Fruit fly (Drosophila melanogaster) Kc167 (cell line): ENCODE data around the gene SNRPG.

ENCODE experiments used
- Myc ChIP-seq: fragments of >200 bp; optimal IDR thresholded peaks from 2 replicates; lab custom pipeline; 2017; ENCODE audit warnings: missing external identifiers
- Sin3A ChIP-seq: fragments of >200 bp; optimal IDR thresholded peaks from 2 replicates; lab custom pipeline; 2018; ENCODE audit warnings: missing external identifiers
- h ChIP-seq: fragments of >200 bp; optimal IDR thresholded peaks from 3 replicates; lab custom pipeline; 2018; ENCODE audit warnings: missing external identifiers
- insv ChIP-seq: fragments of >200 bp; optimal IDR thresholded peaks from 3 replicates; lab custom pipeline; 2018; ENCODE audit warnings: missing external identifiers
- psq ChIP-seq: fragments of >200 bp; optimal IDR thresholded peaks from 2 replicates; lab custom pipeline; 2017; ENCODE audit warnings: missing external identifiers
- ttk ChIP-seq: sonication (Bioruptor generic); optimal IDR thresholded peaks from 2 replicates; lab custom pipeline; 2017; ENCODE audit warnings: missing external identifiers

The SNRPG gene

DNA sequence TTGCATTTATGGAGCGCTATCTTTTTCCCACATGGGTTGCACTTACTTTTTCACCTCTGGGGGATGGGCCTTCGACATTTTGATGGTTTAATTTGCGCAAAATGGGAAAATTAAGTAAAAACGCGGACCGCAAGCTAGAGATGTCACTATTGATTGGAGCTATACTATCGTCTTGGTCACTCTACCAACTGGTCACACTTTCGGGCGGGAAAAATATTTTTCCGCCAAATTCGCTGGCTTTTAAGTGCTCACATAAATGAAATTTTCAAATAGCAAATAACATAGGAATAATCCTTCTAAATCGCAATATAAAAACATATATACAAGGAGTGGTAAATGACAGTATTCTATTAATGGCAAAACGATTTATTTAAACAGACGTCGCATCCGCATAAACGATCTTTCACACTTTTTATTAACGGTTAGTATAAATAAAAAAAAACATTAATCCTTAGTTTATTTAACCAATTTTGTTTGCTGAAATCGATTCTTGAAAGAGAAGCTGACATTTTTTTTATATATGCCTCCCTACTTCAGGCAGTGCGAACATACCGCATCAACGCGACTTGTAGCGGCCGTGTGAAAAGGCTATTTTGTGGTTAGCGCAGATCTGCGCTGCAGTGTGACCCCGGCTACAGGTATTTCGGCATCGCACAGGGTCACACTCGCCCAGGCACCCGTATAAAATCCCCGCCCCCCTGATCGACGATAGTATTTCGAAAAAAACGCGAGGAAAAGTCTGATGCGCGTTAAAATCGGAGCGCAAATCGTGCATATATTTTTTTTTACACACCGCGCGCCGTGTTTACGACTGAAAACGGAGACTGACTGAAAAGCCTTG, at the start of gene SNRPG, which contains the start of gene mthl1:
TSS of gene SNRPG (minus strand) at position 160 of the 841 bp plus-strand sequence.
TSS of gene mthl1 (plus strand) at position 709 of the 841 bp plus-strand sequence.
- TF ChIP-seq psq (lab: Kevin White, UChicago) (no peak), h (lab: Kevin White, UChicago) (no peak), Myc (no peak), Sin3A (no peak), insv (no peak), ttk (lab: Kevin White, UChicago) (no peak)

dm6 chrX:16689966-16690365, 49.7 kb upstream of the SNRPG start:
- TF ChIP-seq Sin3A (no peak), insv (no peak), ttk (lab: Kevin White, UChicago) (no peak), psq (lab: Kevin White, UChicago) (no peak), h (lab: Kevin White, UChicago) (no peak), Myc (no peak)

dm6 chrX:16689339-16689738, 49.1 kb upstream of the SNRPG start:
- TF ChIP-seq h (lab: Kevin White, UChicago), result no peak
- no peak for TF ChIP-seq psq (lab: Kevin White, UChicago)
- TF ChIP-seq Myc, result no peak
- no peak for TF ChIP-seq Sin3A
- TF ChIP-seq ttk (lab: Kevin White, UChicago), result no peak
- no peak for TF ChIP-seq insv

DNA sequence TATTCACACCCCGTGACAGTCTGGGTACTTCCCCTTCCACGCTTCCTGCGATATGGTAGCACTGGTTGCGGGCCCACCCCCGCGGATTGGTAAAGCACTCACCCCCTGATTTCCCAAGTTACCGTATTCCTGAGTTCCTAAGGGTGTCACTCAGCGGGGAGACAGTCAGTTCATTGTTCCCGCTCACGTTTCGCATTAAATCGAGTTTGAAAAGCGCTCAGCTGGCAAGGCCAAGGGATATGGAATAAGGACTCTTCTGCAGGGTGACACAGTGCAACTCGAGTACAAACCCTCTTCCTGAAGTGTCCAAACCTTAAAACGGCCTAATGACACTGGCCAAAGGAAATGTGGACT, 47.9 kb upstream of the SNRPG start:
- TF ChIP-seq Sin3A (no peak), ttk (lab: Kevin White, UChicago) (no peak), psq (lab: Kevin White, UChicago) (no peak), h (lab: Kevin White, UChicago) (no peak), insv (no peak), Myc (no peak)

- no peak for TF ChIP-seq insv
- no peak for TF ChIP-seq Sin3A
- no peak for TF ChIP-seq psq (lab: Kevin White, UChicago)
- no peak for TF ChIP-seq ttk (lab: Kevin White, UChicago)
- TF ChIP-seq Myc, result no peak
- no peak for TF ChIP-seq h (lab: Kevin White, UChicago)
These were observed 47.3 kb upstream of the SNRPG start for dm6 chrX:16687400-16688105.

DNA sequence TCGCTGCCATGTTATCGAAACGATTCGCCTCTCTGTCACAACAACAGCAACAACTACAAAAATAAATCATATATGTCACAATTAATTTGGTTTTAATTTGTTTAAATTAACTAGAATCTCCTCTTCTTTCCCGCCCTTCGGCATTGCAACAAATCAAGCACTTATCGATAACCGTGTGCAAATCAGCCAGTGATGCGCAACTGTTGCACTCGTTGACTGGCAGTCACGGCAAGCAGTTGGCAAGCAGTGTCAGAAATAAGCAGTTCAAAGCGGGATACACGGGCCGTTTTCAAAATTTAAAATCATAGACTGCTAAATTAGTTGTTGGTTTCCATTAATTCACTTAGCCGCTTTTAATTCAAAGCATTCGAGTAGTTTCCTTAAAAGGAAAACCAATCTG, 43.5 kb upstream of the SNRPG start, which contains the start of gene Axs:
TSS of gene Axs (minus strand) at position 131 of the 400 bp plus-strand sequence.
- TF ChIP-seq insv (no peak), h (lab: Kevin White, UChicago) (no peak), Sin3A (no peak), psq (lab: Kevin White, UChicago) (no peak), Myc (no peak), ttk (lab: Kevin White, UChicago) (no peak)

DNA sequence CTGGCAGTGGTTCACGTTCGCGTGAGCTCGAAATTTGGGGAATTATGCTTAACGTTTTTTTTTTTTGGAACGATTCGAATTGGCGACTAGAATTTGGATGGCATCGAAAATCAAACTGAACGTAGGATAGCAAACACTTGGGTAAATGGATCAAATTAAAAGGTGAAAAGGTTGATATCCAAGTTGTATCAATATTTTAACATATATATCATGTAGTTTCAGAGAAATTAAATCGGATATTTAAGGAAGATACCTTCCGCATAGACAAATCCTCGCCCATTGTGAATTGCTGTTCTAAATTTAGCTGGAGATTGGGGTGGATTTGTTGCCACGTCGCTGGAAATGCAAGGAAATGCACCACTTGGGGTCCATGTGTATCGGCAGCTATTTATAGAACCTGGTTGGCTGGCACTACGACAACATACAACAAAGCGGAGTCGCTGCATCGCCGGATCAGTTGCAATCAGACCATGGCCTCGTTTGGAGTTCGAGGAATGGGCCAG, 38.7 kb upstream of the SNRPG start, which contains the start of the genes CG13010 and sing:
TSS of gene CG13010 (minus strand) at position 101 of the 503 bp plus-strand sequence.
TSS of gene sing (plus strand) at position 453 of the 503 bp plus-strand sequence.
- TF ChIP-seq h (lab: Kevin White, UChicago) (no peak), Myc (no peak)

DNA sequence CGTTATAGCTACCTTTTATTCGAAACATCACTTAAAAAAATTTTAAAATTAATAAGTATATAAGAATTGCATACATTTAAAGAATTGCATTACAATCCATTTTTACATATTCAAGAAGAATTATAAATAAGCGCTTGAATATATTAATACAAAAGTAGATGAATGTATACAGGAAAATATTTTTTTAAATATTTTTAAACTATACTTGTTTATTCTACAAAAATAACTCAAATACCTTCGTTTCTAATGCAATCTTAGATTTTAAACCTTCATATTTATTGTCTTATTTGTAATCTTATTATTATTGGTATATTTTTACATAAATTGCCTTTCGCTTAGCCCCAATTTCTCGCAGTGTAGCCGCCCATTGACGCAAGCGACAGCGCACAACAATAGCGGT, 36.9 kb upstream of the SNRPG start:
- no peak for TF ChIP-seq ttk (lab: Kevin White, UChicago)
- TF ChIP-seq Sin3A, result no peak
- TF ChIP-seq h (lab: Kevin White, UChicago), result no peak
- TF ChIP-seq psq (lab: Kevin White, UChicago), result no peak
- TF ChIP-seq insv, result no peak
- no peak for TF ChIP-seq Myc

DNA sequence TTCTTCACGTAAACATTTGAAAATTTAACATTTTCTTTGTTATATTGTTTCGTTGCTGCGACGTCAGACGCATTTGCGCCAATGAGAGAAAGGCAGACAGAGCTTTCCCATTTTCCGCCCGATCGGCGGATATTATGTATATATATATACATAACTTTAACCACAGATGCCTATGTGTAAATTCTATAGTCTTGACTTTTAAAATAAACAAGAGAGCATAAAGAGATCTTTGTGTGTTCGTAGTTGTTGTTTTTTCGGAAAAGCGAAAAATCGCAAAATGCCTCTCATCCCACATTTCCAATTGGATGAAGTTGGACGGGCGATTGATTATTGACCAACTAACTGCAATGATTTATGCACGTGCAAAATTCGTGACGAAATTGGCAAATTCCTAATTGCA, 36.4 kb upstream of the SNRPG start, which contains the start of gene CG13012:
TSS of gene CG13012 (minus strand) at position 101 of the 400 bp plus-strand sequence.
- TF ChIP-seq psq (lab: Kevin White, UChicago) (no peak), h (lab: Kevin White, UChicago) (no peak), insv (no peak), ttk (lab: Kevin White, UChicago) (no peak), Sin3A (no peak), Myc (no peak)

DNA sequence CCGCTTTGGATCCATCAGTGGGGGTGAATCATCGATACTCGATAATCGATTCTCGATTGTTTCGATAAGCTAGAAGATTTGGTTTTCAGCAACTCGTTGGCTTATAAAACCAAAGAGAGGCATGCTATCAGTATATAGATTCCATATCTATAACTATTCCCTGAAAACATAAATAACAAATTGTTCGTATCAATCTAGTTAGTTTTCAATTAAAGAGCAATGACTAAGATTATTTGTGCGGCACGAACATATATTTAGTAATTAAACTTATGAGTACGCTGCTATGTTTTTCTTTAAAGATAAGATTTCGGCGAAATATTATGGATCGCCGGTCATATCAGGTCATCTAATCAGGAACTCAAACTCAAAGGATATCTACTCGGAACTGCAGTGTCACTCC, 34.3 kb upstream of the SNRPG start:
- TF ChIP-seq insv, result no peak
- TF ChIP-seq ttk (lab: Kevin White, UChicago), result no peak
- TF ChIP-seq h (lab: Kevin White, UChicago), result no peak
- no peak for TF ChIP-seq Sin3A
- no peak for TF ChIP-seq psq (lab: Kevin White, UChicago)
- TF ChIP-seq Myc, result no peak

DNA sequence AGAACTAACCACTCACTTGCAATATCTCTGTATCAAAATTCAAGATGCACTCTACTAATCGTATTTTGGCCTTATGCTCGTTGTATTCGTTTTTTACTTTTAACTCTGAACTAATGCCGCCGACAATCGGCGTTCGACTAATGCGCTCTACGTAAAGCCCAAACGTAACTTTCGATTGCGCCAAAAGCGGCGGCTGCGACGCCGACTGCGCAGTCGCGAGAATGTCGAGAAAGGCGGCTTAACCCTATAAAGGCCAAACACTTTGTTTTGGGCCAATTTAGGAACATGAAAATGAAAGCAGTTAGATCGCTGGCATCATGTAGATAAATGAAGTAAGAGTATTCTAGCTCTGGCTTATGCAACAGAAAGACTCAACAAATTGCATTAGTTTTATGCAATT, 32.7 kb upstream of the SNRPG start:
- TF ChIP-seq Myc, result no peak
- no peak for TF ChIP-seq h (lab: Kevin White, UChicago)
- TF ChIP-seq psq (lab: Kevin White, UChicago), result no peak
- TF ChIP-seq insv, result no peak
- TF ChIP-seq Sin3A, result no peak
- TF ChIP-seq ttk (lab: Kevin White, UChicago), result no peak

- no peak for TF ChIP-seq Sin3A
- no peak for TF ChIP-seq ttk (lab: Kevin White, UChicago)
- no peak for TF ChIP-seq insv
- no peak for TF ChIP-seq Myc
- TF ChIP-seq psq (lab: Kevin White, UChicago), result no peak
- TF ChIP-seq h (lab: Kevin White, UChicago), result no peak
These were observed 30.7 kb upstream of the SNRPG start for dm6 chrX:16670691-16671481.
